Worm (Caenorhabditis elegans): Measurements from ENCODE around the gene gln-1.

Gene gln-1

DNA sequence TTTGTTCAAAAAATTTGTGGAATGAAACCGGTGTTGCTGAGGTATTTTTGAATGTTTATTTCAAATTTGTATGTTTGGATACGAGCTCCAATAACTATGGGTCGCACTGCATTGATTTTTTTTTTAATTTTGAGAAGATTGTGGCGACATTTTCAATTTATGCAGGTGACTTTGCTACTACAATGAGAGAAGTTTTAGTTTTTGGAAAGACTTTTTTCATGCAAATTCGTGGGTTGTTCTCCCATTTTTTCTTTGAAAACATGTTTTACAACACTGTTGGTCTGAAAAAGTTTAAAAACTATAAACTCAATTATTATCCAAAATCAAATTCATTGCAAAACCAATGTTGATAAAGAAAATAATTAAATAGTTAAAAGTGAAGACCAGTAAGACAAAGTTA, 30.7 kb downstream of the gln-1 start:
- TF ChIP-seq nhr-77 (tag; optimal IDR thresholded peaks at IDR 0.05) (no peak), pqm-1 (tag; optimal IDR thresholded peaks at IDR 0.05) (no peak), nhr-76 (tag; optimal IDR thresholded peaks at IDR 0.05) (no peak), nhr-71 (tag; optimal IDR thresholded peaks at IDR 0.05) (peak; percentile 43), nhr-11 (tag; optimal IDR thresholded peaks at IDR 0.05) (no peak), ceh-82 (tag; optimal IDR thresholded peaks at IDR 0.05) (no peak), egl-27 (tag; optimal IDR thresholded peaks at IDR 0.05) (no peak), grh-1 (GFP tag; IDR thresholded peaks at IDR 0.05) (no peak), xbp-1 (tag; optimal IDR thresholded peaks at IDR 0.05) (peak; percentile 25), C16A3.4 (tag; optimal IDR thresholded peaks at IDR 0.05) (no peak), nhr-47 (tag; optimal IDR thresholded peaks at IDR 0.05) (no peak), alr-1 (tag; optimal IDR thresholded peaks at IDR 0.05; ENCODE audit: borderline replicate concordance) (no peak), tbx-2 (tag; optimal IDR thresholded peaks at IDR 0.05) (no peak), fkh-8 (tag; optimal IDR thresholded peaks at IDR 0.05) (no peak), nhr-28 (tag; optimal IDR thresholded peaks at IDR 0.05) (no peak), blmp-1 (tag; optimal IDR thresholded peaks at IDR 0.05) (no peak), hlh-17 (GFP tag; optimal IDR thresholded peaks at IDR 0.05; ENCODE audit: borderline replicate concordance) (no peak), C04F5.9 (tag; optimal IDR thresholded peaks at IDR 0.05) (no peak), ztf-11 (tag; optimal IDR thresholded peaks at IDR 0.05) (no peak), tlp-1 (tag; optimal IDR thresholded peaks at IDR 0.05) (no peak), hlh-4 (tag; optimal IDR thresholded peaks at IDR 0.05) (no peak), lin-35 (GFP tag; optimal IDR thresholded peaks at IDR 0.05) (no peak), nhr-90 (tag; optimal IDR thresholded peaks at IDR 0.05; ENCODE audit: poor library complexity) (peak; percentile 3), nhr-84 (tag; optimal IDR thresholded peaks at IDR 0.05) (no peak), irx-1 (tag; optimal IDR thresholded peaks at IDR 0.05) (no peak), aly-2 (tag; optimal IDR thresholded peaks at IDR 0.05) (peak; percentile 98), unc-98 (GFP tag; IDR thresholded peaks at IDR 0.05) (no peak), mef-2 (tag; optimal IDR thresholded peaks at IDR 0.05) (no peak), elt-3 (tag; optimal IDR thresholded peaks at IDR 0.05) (no peak), C34B4.2 (tag; optimal IDR thresholded peaks at IDR 0.05) (no peak), nhr-19 (GFP tag; conservative IDR thresholded peaks at IDR 0.05) (no peak), ces-1 (GFP tag; optimal IDR thresholded peaks at IDR 0.05) (no peak), zip-4 (GFP tag; optimal IDR thresholded peaks at IDR 0.05) (no peak), efl-1 (optimal IDR thresholded peaks at IDR 0.05) (no peak), efl-1 (GFP tag; optimal IDR thresholded peaks at IDR 0.05 in 1 of 2) (no peak), ceh-88 (GFP tag; IDR thresholded peaks at IDR 0.05) (no peak), dsc-1 (tag; optimal IDR thresholded peaks at IDR 0.05) (no peak), pax-3 (tag; optimal IDR thresholded peaks at IDR 0.05) (no peak), skn-1 (tag; optimal IDR thresholded peaks at IDR 0.05) (no peak), lin-13 (GFP tag; optimal IDR thresholded peaks at IDR 0.05) (no peak), nhr-12 (tag; optimal IDR thresholded peaks at IDR 0.05) (no peak), elt-2 (tag; optimal IDR thresholded peaks at IDR 0.05) (peak; percentile 27)

- no peak for TF ChIP-seq vab-15 (tag; optimal IDR thresholded peaks at IDR 0.05)
- peak; percentile 16 for TF ChIP-seq nhr-71 (tag; optimal IDR thresholded peaks at IDR 0.05)
- TF ChIP-seq Y116A8C.19 (tag; optimal IDR thresholded peaks at IDR 0.05; ENCODE audit: borderline replicate concordance): no peak
- TF ChIP-seq skn-1 (tag; optimal IDR thresholded peaks at IDR 0.05): no peak
- TF ChIP-seq efl-1 (optimal IDR thresholded peaks at IDR 0.05): no peak
- TF ChIP-seq efl-1 (GFP tag; optimal IDR thresholded peaks at IDR 0.05 in 1 of 2): no peak
- no peak for TF ChIP-seq fkh-10 (GFP tag; optimal IDR thresholded peaks at IDR 0.05)
Measured at ce11 chrX:6090779-6091178, 32.7 kb downstream of the gln-1 start.
